Fruit fly (Drosophila melanogaster): ENCODE results near the gene bif.

Gene bif

dm6 chrX:11681558-11682551 is 3.1 kb downstream of the bif start (continued):
- peak; percentile 66 for TF ChIP-seq B-H2 (GFP tag; optimal IDR thresholded peaks at IDR 0.05)
- peak; percentile 58 for TF ChIP-seq CG18764 (GFP tag; optimal IDR thresholded peaks at IDR 0.05)
- TF ChIP-seq Fer2 (tag; optimal IDR thresholded peaks at IDR 0.05): peak; percentile 35
- peak; percentile 49 for TF ChIP-seq CG3995 (GFP tag; optimal IDR thresholded peaks at IDR 0.05)
- peak; percentile 64 for TF ChIP-seq CG9215 (GFP tag; IDR thresholded peaks at IDR 0.05)
- TF ChIP-seq CG11696 (GFP tag; IDR thresholded peaks at IDR 0.05): no peak
- TF ChIP-seq cato (GFP tag; optimal IDR thresholded peaks at IDR 0.05; ENCODE audit: borderline replicate concordance): no peak
- TF ChIP-seq toy (GFP tag; IDR thresholded peaks at IDR 0.05): no peak
- peak; percentile 39 for TF ChIP-seq CG10366 (GFP tag; IDR thresholded peaks at IDR 0.05)
- TF ChIP-seq scrt (GFP tag; optimal IDR thresholded peaks at IDR 0.05): peak; percentile 6
- peak; percentile 18 for TF ChIP-seq slp2 (GFP tag; optimal IDR thresholded peaks at IDR 0.05)
- no peak for TF ChIP-seq ttk (GFP tag; IDR thresholded peaks at IDR 0.05)
- peak; percentile 74 for TF ChIP-seq Dip3 (GFP tag; optimal IDR thresholded peaks at IDR 0.05)
- peak; percentile 23 for TF ChIP-seq az2 (GFP tag; optimal IDR thresholded peaks at IDR 0.05)
- TF ChIP-seq Adf1 (GFP tag; IDR thresholded peaks at IDR 0.05): no peak
- peak; percentile 94 for TF ChIP-seq sens (GFP tag)
- TF ChIP-seq CG1233 (GFP tag; optimal IDR thresholded peaks at IDR 0.05): peak; percentile 2
- TF ChIP-seq CG14710 (tag; optimal IDR thresholded peaks at IDR 0.05): peak; percentile 66
- TF ChIP-seq Nf-YC (tag; optimal IDR thresholded peaks at IDR 0.05): peak; percentile 80
- no peak for TF ChIP-seq jing (GFP tag; optimal IDR thresholded peaks at IDR 0.05)
- TF ChIP-seq Jarid2 (GFP tag; optimal IDR thresholded peaks at IDR 0.05): peak; percentile 69
- TF ChIP-seq CG11085 (GFP tag; IDR thresholded peaks at IDR 0.05): no peak
- peak; percentile 30 for TF ChIP-seq CG6813 (GFP tag; optimal IDR thresholded peaks at IDR 0.05)
- TF ChIP-seq bowl (GFP tag; IDR thresholded peaks at IDR 0.05): no peak
- no peak for TF ChIP-seq Neu2 (GFP tag; optimal IDR thresholded peaks at IDR 0.05; ENCODE audit: borderline replicate concordance)
- TF ChIP-seq CG8388 (GFP tag; optimal IDR thresholded peaks at IDR 0.05): peak; percentile 2
- no peak for TF ChIP-seq pita (GFP tag; optimal IDR thresholded peaks at IDR 0.05)
- peak; percentile 71 for TF ChIP-seq tx (GFP tag; optimal IDR thresholded peaks at IDR 0.05)
- TF ChIP-seq Mrtf (GFP tag; IDR thresholded peaks at IDR 0.05): no peak
- TF ChIP-seq HHEX (GFP tag; optimal IDR thresholded peaks at IDR 0.05): peak; percentile 67
- TF ChIP-seq CG12769 (tag; optimal IDR thresholded peaks at IDR 0.05): peak; percentile 61
- no peak for TF ChIP-seq ash1 (GFP tag; optimal IDR thresholded peaks at IDR 0.05)
- peak; percentile 55 for TF ChIP-seq CG1647 (GFP tag; optimal IDR thresholded peaks at IDR 0.05)
- peak; percentile 70 for TF ChIP-seq CG4328 (GFP tag; optimal IDR thresholded peaks at IDR 0.05)
- TF ChIP-seq CG30403 (GFP tag; optimal IDR thresholded peaks at IDR 0.05): peak; percentile 76
- TF ChIP-seq CG34224 (GFP tag; IDR thresholded peaks at IDR 0.05; ENCODE audit: partially characterized antibody): peak; percentile 50; the same call in 2 of the 3 replicates
- peak; percentile 29 for TF ChIP-seq CG14014 (GFP tag; IDR thresholded peaks at IDR 0.05)
- TF ChIP-seq pzg (GFP tag; optimal IDR thresholded peaks at IDR 0.05): peak; percentile 50
- TF ChIP-seq tll (GFP tag; optimal IDR thresholded peaks at IDR 0.05): peak in 1 of 2 experiments; percentile 84
- peak; percentile 36 for TF ChIP-seq CG10209 (GFP tag; optimal IDR thresholded peaks at IDR 0.05)
- peak; percentile 14 for TF ChIP-seq yki (optimal IDR thresholded peaks at IDR 0.05)
- peak; percentile 51 for TF ChIP-seq CG10654 (GFP tag; optimal IDR thresholded peaks at IDR 0.05)
- TF ChIP-seq ken (GFP tag; IDR thresholded peaks at IDR 0.05): 0 out of 3 replicates have a peak, but pooled peaks have one; percentile 30
- peak; percentile 60 for TF ChIP-seq sd (tag; optimal IDR thresholded peaks at IDR 0.05)
- TF ChIP-seq CG2116 (GFP tag; optimal IDR thresholded peaks at IDR 0.05): peak; percentile 79
- TF ChIP-seq Sox102F (GFP tag; optimal IDR thresholded peaks at IDR 0.05): peak; percentile 61
- peak; percentile 10 for TF ChIP-seq zen (tag; optimal IDR thresholded peaks at IDR 0.05)
- TF ChIP-seq cad (GFP tag; optimal IDR thresholded peaks at IDR 0.05): no peak

Measured in whole organism, embryonic.